Worm (Caenorhabditis elegans) whole organism, late embryonic: ENCODE results near the gene ZK430.5.

Experiments
- ceh-6 ChIP-seq: fragments of 200-800 bp; sonication (Bioruptor generic); optimal IDR thresholded peaks from 2 replicates; lab custom pipeline; 2018; ENCODE audit warnings: mild to moderate bottlenecking, missing genetic modification characterization, missing compliant biosample characterization
- dmd-4 ChIP-seq: sonication (generic microtip); optimal IDR thresholded peaks from 2 replicates; lab custom pipeline; 2016; ENCODE audit warnings: borderline replicate concordance, missing genetic modification characterization, missing compliant biosample characterization
- elt-2 ChIP-seq: sonication (generic microtip); optimal IDR thresholded peaks from 2 replicates; lab custom pipeline; 2016; ENCODE audit warnings: missing genetic modification reagents, missing genetic modification characterization, missing compliant biosample characterization
- lim-6 ChIP-seq: sonication (generic microtip); optimal IDR thresholded peaks from 2 replicates; lab custom pipeline; 2016; ENCODE audit warnings: missing genetic modification characterization, missing compliant biosample characterization
- nfya-1 ChIP-seq: sonication (generic microtip); optimal IDR thresholded peaks from 2 replicates; lab custom pipeline; 2017; ENCODE audit warnings: missing genetic modification characterization, mild to moderate bottlenecking, missing compliant biosample characterization, antibody characterized with exemption, moderate library complexity
- unc-55 ChIP-seq: sonication (generic microtip); optimal IDR thresholded peaks from 2 replicates; lab custom pipeline; 2017; ENCODE audit warnings: missing biosample characterization, missing genetic modification reagents, missing genetic modification characterization

- TF ChIP-seq unc-55 (GFP tag; lab: Kevin White, UChicago) (no peak), elt-2 (tag; lab: Kevin White, UChicago) (no peak), lim-6 (tag; lab: Kevin White, UChicago) (no peak), ceh-6 (GFP tag; lab: Kevin White, UChicago) (no peak), nfya-1 (tag; lab: Kevin White, UChicago) (no peak), dmd-4 (tag; lab: Kevin White, UChicago) (no peak)
These were observed 22.2 kb upstream of the ZK430.5 start, which contains the start of gene fkh-6 for ce11 chrII:4383306-4383705.
